Fruit fly (Drosophila melanogaster) whole organism, adult: ENCODE measurements around the gene Tango10.

Experiments used
- CG11617 ChIP-seq: fragments of 200-800 bp; sonication (Bioruptor generic); optimal IDR thresholded peaks from 2 replicates; lab custom pipeline; 2017; ENCODE audit warnings: mild to moderate bottlenecking, missing biosample characterization, missing genetic modification reagents, missing genetic modification characterization
- CG12768 ChIP-seq: fragments of 200-800 bp; sonication (Bioruptor generic); optimal IDR thresholded peaks from 2 replicates; lab custom pipeline; 2017; ENCODE audit warnings: missing biosample characterization, missing genetic modification characterization, mild to moderate bottlenecking, moderate library complexity, missing genetic modification reagents
- CG14711 ChIP-seq: fragments of 200-800 bp; sonication (Bioruptor generic); optimal IDR thresholded peaks from 2 replicates; lab custom pipeline; 2018; ENCODE audit warnings: missing biosample characterization, mild to moderate bottlenecking, missing genetic modification characterization, moderate library complexity
- CG1620 ChIP-seq: fragments of 200-800 bp; sonication (Bioruptor generic); optimal IDR thresholded peaks from 2 replicates; lab custom pipeline; 2016; ENCODE audit warnings: missing biosample characterization, missing genetic modification characterization
- CG33017 ChIP-seq: fragments of 200-800 bp; sonication (Bioruptor generic); optimal IDR thresholded peaks from 2 replicates; lab custom pipeline; 2018; ENCODE audit warnings: missing biosample characterization, mild to moderate bottlenecking, missing genetic modification characterization, moderate library complexity
- CG5204 ChIP-seq: fragments of 200-800 bp; sonication (Bioruptor generic); optimal IDR thresholded peaks from 2 replicates; lab custom pipeline; 2016; ENCODE audit warnings: missing biosample characterization, missing genetic modification characterization
- CG7045 ChIP-seq: fragments of 200-800 bp; sonication (Bioruptor generic); optimal IDR thresholded peaks from 2 replicates; lab custom pipeline; 2017; ENCODE audit warnings: missing biosample characterization, mild to moderate bottlenecking, missing genetic modification characterization
- CG7101 ChIP-seq: fragments of 200-800 bp; sonication (Bioruptor generic); optimal IDR thresholded peaks from 2 replicates; lab custom pipeline; 2018; ENCODE audit warnings: missing biosample characterization, mild to moderate bottlenecking, missing genetic modification characterization, moderate library complexity
- Clk ChIP-seq: fragments of 200-800 bp; sonication (Bioruptor generic); optimal IDR thresholded peaks from 2 replicates; lab custom pipeline; 2017; ENCODE audit warnings: missing biosample characterization, missing genetic modification characterization
- Crg-1 ChIP-seq: fragments of 200-800 bp; sonication (Bioruptor generic); optimal IDR thresholded peaks from 2 replicates; lab custom pipeline; 2016; ENCODE audit warnings: missing biosample characterization, missing genetic modification characterization
- Hr96 ChIP-seq: fragments of 200-800 bp; sonication (Bioruptor generic); optimal IDR thresholded peaks from 2 replicates; lab custom pipeline; 2016; ENCODE audit warnings: missing biosample characterization, missing genetic modification characterization
- Mnt ChIP-seq: fragments of 200-800 bp; sonication (Bioruptor generic); optimal IDR thresholded peaks from 2 replicates; lab custom pipeline; 2016; ENCODE audit warnings: missing biosample characterization, mild to moderate bottlenecking, missing genetic modification characterization
- bab1 ChIP-seq: fragments of 200-800 bp; sonication (Bioruptor generic); optimal IDR thresholded peaks from 3 replicates; lab custom pipeline; 2019; ENCODE audit warnings: missing biosample characterization, mild to moderate bottlenecking, missing genetic modification characterization, moderate library complexity
- cic ChIP-seq: fragments of 200-800 bp; sonication (Bioruptor generic); optimal IDR thresholded peaks from 2 replicates; lab custom pipeline; 2017; ENCODE audit warnings: missing biosample characterization, mild to moderate bottlenecking, missing genetic modification characterization, moderate library complexity
- cnc ChIP-seq, 2 experiments: fragments of >200 bp; optimal IDR thresholded peaks; 2 replicates each; lab custom pipeline; 2017
- kay ChIP-seq: fragments of 200-800 bp; sonication (Bioruptor generic); peaks from one replicate; lab custom pipeline; 2016; ENCODE audit warnings: missing biosample characterization, missing genetic modification characterization, borderline replicate concordance
- ovo ChIP-seq: fragments of 200-800 bp; sonication (Bioruptor generic); optimal IDR thresholded peaks from 2 replicates; lab custom pipeline; 2016; ENCODE audit warnings: missing biosample characterization, missing genetic modification characterization
- pad ChIP-seq: fragments of 200-800 bp; sonication (Bioruptor generic); optimal IDR thresholded peaks from 3 replicates; lab custom pipeline; 2017; ENCODE audit warnings: missing biosample characterization, missing genetic modification characterization, mild to moderate bottlenecking, moderate library complexity, missing genetic modification reagents
- tj ChIP-seq: fragments of 200-800 bp; sonication (Bioruptor generic); optimal IDR thresholded peaks from 3 replicates; lab custom pipeline; 2017; ENCODE audit warnings: missing biosample characterization, mild to moderate bottlenecking, missing genetic modification characterization, moderate library complexity
- toe ChIP-seq: fragments of 200-800 bp; sonication (Bioruptor generic); optimal IDR thresholded peaks from 2 replicates; lab custom pipeline; 2016; ENCODE audit warnings: missing biosample characterization, missing genetic modification characterization

The Tango10 gene

dm6 chrX:11716731-11717326, 3.2 kb upstream of the Tango10 start, which contains the start of gene prtp:
Gene prtp (plus strand): TSS chrX:11716756.
- TF ChIP-seq CG1620 (GFP tag; lab: Kevin White, UChicago) (no peak), bab1 (GFP tag; lab: Kevin White, UChicago) (peak; percentile 30), Crg-1 (peak; percentile 15), Mnt (GFP tag; lab: Kevin White, UChicago) (peak; percentile 54), CG14711 (tag; lab: Kevin White, UChicago) (peak; percentile 71), cnc (optimal IDR thresholded peaks at IDR 0.05; lab: Kevin White, UChicago) (no peak), CG5204 (peak; percentile 45)

- no peak for TF ChIP-seq Hr96 (GFP tag; lab: Kevin White, UChicago)
- TF ChIP-seq CG7045 (GFP tag; lab: Kevin White, UChicago) = no peak
- TF ChIP-seq CG12768 (GFP tag; lab: Kevin White, UChicago) = no peak
- TF ChIP-seq Crg-1 = no peak
- no peak for TF ChIP-seq bab1 (GFP tag; lab: Kevin White, UChicago)
- TF ChIP-seq ovo (GFP tag; lab: Kevin White, UChicago) = no peak
- TF ChIP-seq CG7101 (tag; lab: Kevin White, UChicago) = no peak
- no peak for TF ChIP-seq Mnt (GFP tag; lab: Kevin White, UChicago)
- TF ChIP-seq kay (GFP tag; lab: Kevin White, UChicago) = no peak
- TF ChIP-seq CG11617 (GFP tag; lab: Kevin White, UChicago) = no peak
- TF ChIP-seq CG5204 = no peak
- no peak for TF ChIP-seq CG33017
- TF ChIP-seq cic = no peak
- TF ChIP-seq tj = no peak
These were observed 2.2 kb upstream of the Tango10 start for dm6 chrX:11717892-11718291.

- TF ChIP-seq CG7045 (GFP tag; lab: Kevin White, UChicago) (no peak), CG1620 (GFP tag; lab: Kevin White, UChicago) (no peak), toe (GFP tag; lab: Kevin White, UChicago) (no peak), pad (GFP tag; lab: Kevin White, UChicago) (no peak), CG33017 (no peak), Crg-1 (no peak), Mnt (GFP tag; lab: Kevin White, UChicago) (no peak), CG5204 (no peak)
These were observed 3.9 kb downstream of the Tango10 start, which contains the start of gene CG15221 for dm6 chrX:11723946-11724345. Gene CG15221 (plus strand): TSS chrX:11724246.

- TF ChIP-seq Mnt (GFP tag; lab: Kevin White, UChicago) (no peak), CG7045 (GFP tag; lab: Kevin White, UChicago) (no peak), Clk (GFP tag; lab: Kevin White, UChicago) (no peak), kay (GFP tag; lab: Kevin White, UChicago) (no peak), CG11617 (GFP tag; lab: Kevin White, UChicago) (no peak), cic (no peak), cnc (optimal IDR thresholded peaks at IDR 0.05; lab: Kevin White, UChicago) (no peak), CG5204 (no peak), toe (GFP tag; lab: Kevin White, UChicago) (no peak), CG7101 (tag; lab: Kevin White, UChicago) (no peak), bab1 (GFP tag; lab: Kevin White, UChicago) (no peak), Hr96 (GFP tag; lab: Kevin White, UChicago) (no peak), CG33017 (no peak), ovo (GFP tag; lab: Kevin White, UChicago) (no peak), pad (GFP tag; lab: Kevin White, UChicago) (no peak), CG1620 (GFP tag; lab: Kevin White, UChicago) (no peak), CG12768 (GFP tag; lab: Kevin White, UChicago) (no peak), Crg-1 (no peak)
These were observed 9.0 kb downstream of the Tango10 start, which contains the start of gene inaF-D for dm6 chrX:11728999-11729398. Gene inaF-D (minus strand): TSS chrX:11729099.

dm6 chrX:11729993-11730392, 9.9 kb downstream of the Tango10 start:
- TF ChIP-seq kay (GFP tag; lab: Kevin White, UChicago) (no peak), CG11617 (GFP tag; lab: Kevin White, UChicago) (peak; percentile 16), tj (peak; percentile 3), pad (GFP tag; lab: Kevin White, UChicago) (peak; percentile 6), CG5204 (peak; percentile 57), CG7045 (GFP tag; lab: Kevin White, UChicago) (peak; percentile 58), CG7101 (tag; lab: Kevin White, UChicago) (peak; percentile 23), Hr96 (GFP tag; lab: Kevin White, UChicago) (peak; percentile 35), ovo (GFP tag; lab: Kevin White, UChicago) (no peak), CG12768 (GFP tag; lab: Kevin White, UChicago) (peak; percentile 38)

dm6 chrX:11731665-11732064, 11.6 kb downstream of the Tango10 start, which contains the start of gene inaF-C:
Gene inaF-C (minus strand): TSS chrX:11731765.
- TF ChIP-seq kay (GFP tag; lab: Kevin White, UChicago) = no peak
- no peak for TF ChIP-seq CG5204
- TF ChIP-seq Mnt (GFP tag; lab: Kevin White, UChicago) = no peak
- no peak for TF ChIP-seq tj
- no peak for TF ChIP-seq pad (GFP tag; lab: Kevin White, UChicago)
- no peak for TF ChIP-seq Hr96 (GFP tag; lab: Kevin White, UChicago)
- no peak for TF ChIP-seq Clk (GFP tag; lab: Kevin White, UChicago)
- TF ChIP-seq CG1620 (GFP tag; lab: Kevin White, UChicago) = no peak
- no peak for TF ChIP-seq CG7045 (GFP tag; lab: Kevin White, UChicago)
- no peak for TF ChIP-seq cic
- no peak for TF ChIP-seq CG7101 (tag; lab: Kevin White, UChicago)
- no peak for TF ChIP-seq Crg-1
